Fruit fly (Drosophila melanogaster) whole organism, embryonic: ENCODE measurements around the gene gish.
A peak's percentile ranks its signal among the peaks of the same experiment; 100 is the strongest.

Experiments used
- Asciz ChIP-seq: fragments of 200-800 bp; sonication (Bioruptor generic); optimal IDR thresholded peaks from 2 replicates; lab custom pipeline; 2017; ENCODE audit warnings: missing biosample characterization, mild to moderate bottlenecking, missing genetic modification characterization, missing genetic modification reagents
- CG10431 ChIP-seq: fragments of 200-800 bp; sonication (Bioruptor generic); optimal IDR thresholded peaks from 3 replicates; lab custom pipeline; 2018; ENCODE audit warnings: missing biosample characterization, mild to moderate bottlenecking, missing genetic modification characterization
- CG11247 ChIP-seq: fragments of 200-800 bp; sonication (Bioruptor generic); IDR thresholded peaks from 2 replicates; pipeline ENCODE4 v1.3.6; 2022; ENCODE audit warnings: missing biosample characterization, missing genetic modification characterization
- CG11504 ChIP-seq: fragments of 200-800 bp; sonication (Bioruptor generic); optimal IDR thresholded peaks from 3 replicates; lab custom pipeline; 2019; ENCODE audit warnings: missing biosample characterization, mild to moderate bottlenecking, missing genetic modification characterization, moderate library complexity
- CG11560 ChIP-seq: fragments of 200-800 bp; sonication (Bioruptor generic); IDR thresholded peaks from 3 replicates; pipeline ENCODE4 v1.3.6; 2022; ENCODE audit warnings: missing biosample characterization, missing genetic modification characterization
- CG11723 ChIP-seq: fragments of 200-800 bp; sonication (Bioruptor generic); optimal IDR thresholded peaks from 2 replicates; lab custom pipeline; 2017; ENCODE audit warnings: missing biosample characterization, mild to moderate bottlenecking, missing genetic modification characterization
- CG12104 ChIP-seq: fragments of 200-800 bp; sonication (Bioruptor generic); optimal IDR thresholded peaks from 3 replicates; lab custom pipeline; 2016; ENCODE audit warnings: missing biosample characterization, missing genetic modification characterization
- CG13894 ChIP-seq: fragments of 200-800 bp; sonication (Bioruptor generic); optimal IDR thresholded peaks from 3 replicates; lab custom pipeline; 2018; ENCODE audit warnings: missing biosample characterization, mild to moderate bottlenecking, missing genetic modification characterization, moderate library complexity
- CG14441 ChIP-seq: fragments of 200-800 bp; sonication (Bioruptor generic); IDR thresholded peaks from 2 replicates; pipeline ENCODE4 v1.3.6; 2022; ENCODE audit warnings: missing biosample characterization, missing genetic modification characterization
- CG14860 ChIP-seq: fragments of 200-800 bp; sonication (Bioruptor generic); IDR thresholded peaks from 3 replicates; pipeline ENCODE4 v1.3.6; 2022; ENCODE audit warnings: missing biosample characterization, missing genetic modification characterization; ENCODE audit not compliant: partially characterized antibody
- CG15514 ChIP-seq: fragments of 200-800 bp; sonication (Bioruptor generic); optimal IDR thresholded peaks from 3 replicates; lab custom pipeline; 2017; ENCODE audit warnings: missing biosample characterization, missing genetic modification characterization, mild to moderate bottlenecking, moderate library complexity, missing genetic modification reagents
- CG15601 ChIP-seq: fragments of 200-800 bp; sonication (Bioruptor generic); optimal IDR thresholded peaks from 3 replicates; lab custom pipeline; 2019; ENCODE audit warnings: missing biosample characterization, mild to moderate bottlenecking, missing genetic modification characterization, moderate library complexity
- CG17612 ChIP-seq: fragments of 200-800 bp; sonication (Bioruptor generic); IDR thresholded peaks from 2 replicates; pipeline ENCODE4 v1.3.6; 2022; ENCODE audit warnings: missing biosample characterization, missing genetic modification characterization
- CG34224 ChIP-seq: fragments of 200-800 bp; sonication (Bioruptor generic); IDR thresholded peaks from 3 replicates; pipeline ENCODE4 v1.3.6; 2022; ENCODE audit warnings: missing biosample characterization, missing genetic modification characterization; ENCODE audit not compliant: partially characterized antibody
- CG7357 ChIP-seq: fragments of 200-800 bp; sonication (Bioruptor generic); IDR thresholded peaks from 3 replicates; pipeline ENCODE4 v1.3.6; 2022; ENCODE audit warnings: missing biosample characterization, missing genetic modification characterization
- CG8089 ChIP-seq: fragments of 200-800 bp; sonication (Bioruptor generic); optimal IDR thresholded peaks from 3 replicates; lab custom pipeline; 2016; ENCODE audit warnings: missing biosample characterization, missing genetic modification characterization
- CG8290 ChIP-seq, 3 experiments: fragments of 200-800 bp; sonication (Bioruptor generic); optimal IDR thresholded peaks; 2 replicates each; lab custom pipeline; 2016 to 2019; ENCODE audit warnings: missing biosample characterization in 3 of 3, missing genetic modification characterization in 3 of 3, mild to moderate bottlenecking in 2 of 3, moderate library complexity in 1 of 3
- CG8359 ChIP-seq: fragments of 200-800 bp; sonication (Bioruptor generic); optimal IDR thresholded peaks from 2 replicates; lab custom pipeline; 2017; ENCODE audit warnings: missing biosample characterization, mild to moderate bottlenecking, missing genetic modification characterization, borderline replicate concordance
- CG9817 ChIP-seq: fragments of 200-800 bp; sonication (Bioruptor generic); optimal IDR thresholded peaks from 2 replicates; lab custom pipeline; 2018; ENCODE audit warnings: missing biosample characterization, mild to moderate bottlenecking, missing genetic modification characterization, moderate library complexity
- CHES-1-like ChIP-seq: fragments of 200-800 bp; sonication (Bioruptor generic); optimal IDR thresholded peaks from 2 replicates; lab custom pipeline; 2016; ENCODE audit warnings: missing biosample characterization, missing genetic modification characterization
- D ChIP-seq, 2 experiments: fragments of 200-800 bp in 1 of 2; fragments of >200 bp in 1 of 2; sonication (Bioruptor generic) in 1 of 2; optimal IDR thresholded peaks; 2 replicates in 1 of 2; 3 replicates in 1 of 2; lab custom pipeline; 2017; ENCODE audit warnings: mild to moderate bottlenecking in 1 of 2, missing biosample characterization in 1 of 2, missing genetic modification characterization in 1 of 2, missing genetic modification reagents in 1 of 2
- Ets97D ChIP-seq: fragments of 200-800 bp; sonication (Bioruptor generic); optimal IDR thresholded peaks from 3 replicates; lab custom pipeline; 2016; ENCODE audit warnings: missing biosample characterization, missing genetic modification characterization
- Hsf ChIP-seq: fragments of 200-800 bp; sonication (Bioruptor generic); optimal IDR thresholded peaks from 3 replicates; lab custom pipeline; 2016; ENCODE audit warnings: missing biosample characterization, missing genetic modification characterization
- Jarid2 ChIP-seq: fragments of 200-800 bp; sonication (Bioruptor generic); optimal IDR thresholded peaks from 3 replicates; lab custom pipeline; 2017; ENCODE audit warnings: mild to moderate bottlenecking, missing biosample characterization, missing genetic modification reagents, missing genetic modification characterization
- Kr ChIP-seq: fragments of 200-800 bp; sonication (Bioruptor generic); optimal IDR thresholded peaks from 2 replicates; lab custom pipeline; 2017; ENCODE audit warnings: missing biosample characterization, mild to moderate bottlenecking, missing genetic modification characterization
- Lpt ChIP-seq: fragments of >200 bp; optimal IDR thresholded peaks from 2 replicates; lab custom pipeline; 2018; ENCODE audit warnings: missing biosample characterization, missing genetic modification characterization
- Nf-YC ChIP-seq: fragments of 200-800 bp; optimal IDR thresholded peaks from 3 replicates; lab custom pipeline; 2019; ENCODE audit warnings: missing biosample characterization, mild to moderate bottlenecking, missing genetic modification characterization, moderate library complexity
- Oli ChIP-seq: fragments of 200-800 bp; sonication (Bioruptor generic); optimal IDR thresholded peaks from 2 replicates; lab custom pipeline; 2018; ENCODE audit warnings: missing biosample characterization, mild to moderate bottlenecking, missing genetic modification characterization, moderate library complexity
- Optix ChIP-seq: fragments of 200-800 bp; sonication (Bioruptor generic); IDR thresholded peaks from 3 replicates; pipeline ENCODE4 v1.3.6; 2022; ENCODE audit warnings: missing biosample characterization, missing genetic modification characterization
- Sox100B ChIP-seq: fragments of 200-800 bp; sonication (Bioruptor generic); optimal IDR thresholded peaks from 3 replicates; lab custom pipeline; 2018; ENCODE audit warnings: missing biosample characterization, mild to moderate bottlenecking, missing genetic modification characterization
- Vsx1 ChIP-seq: fragments of 200-800 bp; sonication (Bioruptor generic); optimal IDR thresholded peaks from 2 replicates; lab custom pipeline; 2017; ENCODE audit warnings: missing biosample characterization, mild to moderate bottlenecking, missing genetic modification characterization, missing genetic modification reagents
- Xbp1 ChIP-seq: fragments of 200-800 bp; sonication (Bioruptor generic); optimal IDR thresholded peaks from 3 replicates; lab custom pipeline; 2016; ENCODE audit warnings: missing biosample characterization, mild to moderate bottlenecking, missing genetic modification characterization
- bcd ChIP-seq: fragments of 200-800 bp; sonication (Bioruptor generic); optimal IDR thresholded peaks from 2 replicates; lab custom pipeline; 2017; ENCODE audit warnings: missing biosample characterization, mild to moderate bottlenecking, missing genetic modification characterization
- bigmax ChIP-seq: fragments of 200-800 bp; sonication (Bioruptor generic); optimal IDR thresholded peaks from 2 replicates; lab custom pipeline; 2018; ENCODE audit warnings: missing biosample characterization, mild to moderate bottlenecking, missing genetic modification characterization
- bsh ChIP-seq, 2 experiments: fragments of 200-800 bp; sonication (Bioruptor generic); optimal IDR thresholded peaks; 2 replicates each; lab custom pipeline; 2017 to 2018; ENCODE audit warnings: mild to moderate bottlenecking in 2 of 2, missing biosample characterization in 2 of 2, missing genetic modification characterization in 2 of 2, moderate library complexity in 1 of 2
- croc ChIP-seq: fragments of 200-800 bp; sonication (Bioruptor generic); conservative IDR thresholded peaks from 3 replicates; pipeline ENCODE4 v1.3.6; 2022; ENCODE audit warnings: missing biosample characterization, missing genetic modification characterization
- cwo ChIP-seq: fragments of 200-800 bp; sonication (Bioruptor generic); optimal IDR thresholded peaks from 3 replicates; lab custom pipeline; 2017; ENCODE audit warnings: missing biosample characterization, missing genetic modification characterization, mild to moderate bottlenecking, moderate library complexity, missing genetic modification reagents
- da ChIP-seq: fragments of 200-800 bp; sonication (Bioruptor generic); optimal IDR thresholded peaks from 2 replicates; lab custom pipeline; 2016; ENCODE audit warnings: missing biosample characterization, missing genetic modification characterization
- dmrt11E ChIP-seq: fragments of 200-800 bp; sonication (Bioruptor generic); optimal IDR thresholded peaks from 3 replicates; lab custom pipeline; 2018; ENCODE audit warnings: missing biosample characterization, mild to moderate bottlenecking, missing genetic modification characterization, moderate library complexity
- en ChIP-seq: fragments of 200-800 bp; sonication (Bioruptor generic); optimal IDR thresholded peaks from 2 replicates; lab custom pipeline; 2016; ENCODE audit warnings: missing biosample characterization, missing genetic modification characterization
- ftz-f1 ChIP-seq: fragments of 200-800 bp; sonication (Bioruptor generic); optimal IDR thresholded peaks from 2 replicates; lab custom pipeline; 2016; ENCODE audit warnings: missing biosample characterization, missing genetic modification characterization
- jumu ChIP-seq: fragments of 200-800 bp; sonication (Bioruptor generic); optimal IDR thresholded peaks from 3 replicates; lab custom pipeline; 2016; ENCODE audit warnings: missing biosample characterization, missing genetic modification characterization
- klu ChIP-seq: fragments of 200-800 bp; sonication (Bioruptor generic); IDR thresholded peaks from 2 replicates; pipeline ENCODE4 v1.3.6; 2022; ENCODE audit warnings: missing biosample characterization, missing genetic modification characterization
- oc ChIP-seq: fragments of 200-800 bp; sonication (Bioruptor generic); optimal IDR thresholded peaks from 2 replicates; lab custom pipeline; 2018; ENCODE audit warnings: missing biosample characterization, mild to moderate bottlenecking, missing genetic modification characterization, moderate library complexity
- pfk ChIP-seq: fragments of 200-800 bp; sonication (Bioruptor generic); optimal IDR thresholded peaks from 2 replicates; lab custom pipeline; 2018; ENCODE audit warnings: missing biosample characterization, mild to moderate bottlenecking, missing genetic modification characterization, moderate library complexity
- phol ChIP-seq: fragments of 200-800 bp; sonication (Bioruptor generic); optimal IDR thresholded peaks from 3 replicates; lab custom pipeline; 2018; ENCODE audit warnings: missing biosample characterization, mild to moderate bottlenecking, missing genetic modification characterization, moderate library complexity
- schlank ChIP-seq: fragments of 200-800 bp; sonication (Bioruptor generic); optimal IDR thresholded peaks from 2 replicates; lab custom pipeline; 2018; ENCODE audit warnings: missing biosample characterization, mild to moderate bottlenecking, missing genetic modification characterization
- sens ChIP-seq: fragments of 200-800 bp; sonication (Bioruptor generic); peaks from one replicate; lab custom pipeline; 2016; ENCODE audit warnings: missing biosample characterization, missing genetic modification characterization
- trem ChIP-seq: fragments of 200-800 bp; optimal IDR thresholded peaks from 3 replicates; lab custom pipeline; 2019; ENCODE audit warnings: missing biosample characterization, mild to moderate bottlenecking, missing genetic modification characterization, moderate library complexity
- unpg ChIP-seq: fragments of 200-800 bp; sonication (Bioruptor generic); optimal IDR thresholded peaks from 3 replicates; lab custom pipeline; 2018; ENCODE audit warnings: missing biosample characterization, mild to moderate bottlenecking, missing genetic modification characterization, moderate library complexity

Gene gish

DNA sequence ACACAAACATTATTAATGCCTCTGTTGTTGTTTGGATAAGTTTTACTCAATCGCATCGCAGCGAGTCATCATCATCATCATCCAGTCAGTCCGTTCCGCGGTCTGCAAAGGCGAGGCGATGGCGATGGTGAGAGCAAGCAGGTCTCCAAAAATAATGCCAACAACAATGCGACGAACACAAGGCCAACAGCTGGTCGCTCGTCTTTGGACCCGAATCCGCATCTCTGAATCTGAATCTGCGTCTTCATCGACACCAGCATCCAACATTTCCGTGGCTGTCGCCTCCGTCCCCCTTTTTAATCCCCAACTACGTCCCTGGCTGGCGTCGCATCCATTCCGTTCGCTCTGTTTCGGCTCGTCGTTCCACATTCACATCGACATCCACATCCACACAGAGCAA, 38.0 kb upstream of the gish start (continued):
- TF ChIP-seq CG17612: no peak
- TF ChIP-seq da (GFP tag; lab: Kevin White, UChicago): peak; percentile 47
- TF ChIP-seq Kr (GFP tag; lab: Kevin White, UChicago): no peak
- TF ChIP-seq Nf-YC (tag; lab: Kevin White, UChicago): no peak
- no peak for TF ChIP-seq CG14860 (GFP tag; lab: Robert Waterston, UW)
- peak; percentile 49 for TF ChIP-seq pfk (GFP tag; lab: Kevin White, UChicago)
- no peak for TF ChIP-seq CG9817
- TF ChIP-seq CG34224 (GFP tag; lab: Robert Waterston, UW): no peak
- TF ChIP-seq CG8290 (GFP tag; optimal IDR thresholded peaks at IDR 0.05; lab: Kevin White, UChicago): no peak
- peak in 1 of 2 experiments; percentile 66 for TF ChIP-seq CG8290 (tag; optimal IDR thresholded peaks at IDR 0.05; lab: Kevin White, UChicago)
- TF ChIP-seq CG14441 (GFP tag; lab: Robert Waterston, UW): no peak
- no peak for TF ChIP-seq jumu (GFP tag; lab: Kevin White, UChicago)
- no peak for TF ChIP-seq CG11247 (GFP tag; lab: Robert Waterston, UW)
- TF ChIP-seq phol (tag; lab: Kevin White, UChicago): no peak
- TF ChIP-seq CG11560 (tag; lab: Robert Waterston, UW): no peak
- no peak for TF ChIP-seq CG8089 (GFP tag; lab: Kevin White, UChicago)
- no peak for TF ChIP-seq cwo
- TF ChIP-seq CG13894: peak; percentile 39
- peak; percentile 4 for TF ChIP-seq oc (tag; lab: Kevin White, UChicago)
- no peak for TF ChIP-seq Asciz (GFP tag; lab: Kevin White, UChicago)
- peak; percentile 36 for TF ChIP-seq D (optimal IDR thresholded peaks at IDR 0.05; lab: Kevin White, UChicago)
- TF ChIP-seq D (GFP tag; optimal IDR thresholded peaks at IDR 0.05; lab: Kevin White, UChicago): no peak
- TF ChIP-seq en: no peak
- no peak for TF ChIP-seq unpg
- no peak for TF ChIP-seq Ets97D (GFP tag; lab: Kevin White, UChicago)
- TF ChIP-seq CG11723 (GFP tag; lab: Kevin White, UChicago): no peak
- peak; percentile 82 for TF ChIP-seq ftz-f1 (GFP tag; lab: Kevin White, UChicago)
- TF ChIP-seq Jarid2: peak; percentile 35
- TF ChIP-seq Xbp1 (GFP tag; lab: Kevin White, UChicago): no peak
- peak; percentile 36 for TF ChIP-seq schlank (tag; lab: Kevin White, UChicago)
- no peak for TF ChIP-seq CG15514 (GFP tag; lab: Kevin White, UChicago)
- no peak for TF ChIP-seq CG7357 (GFP tag; lab: Robert Waterston, UW)
- TF ChIP-seq CHES-1-like (GFP tag; lab: Kevin White, UChicago): peak; percentile 30
- TF ChIP-seq croc (GFP tag; lab: Robert Waterston, UW): no peak

DNA sequence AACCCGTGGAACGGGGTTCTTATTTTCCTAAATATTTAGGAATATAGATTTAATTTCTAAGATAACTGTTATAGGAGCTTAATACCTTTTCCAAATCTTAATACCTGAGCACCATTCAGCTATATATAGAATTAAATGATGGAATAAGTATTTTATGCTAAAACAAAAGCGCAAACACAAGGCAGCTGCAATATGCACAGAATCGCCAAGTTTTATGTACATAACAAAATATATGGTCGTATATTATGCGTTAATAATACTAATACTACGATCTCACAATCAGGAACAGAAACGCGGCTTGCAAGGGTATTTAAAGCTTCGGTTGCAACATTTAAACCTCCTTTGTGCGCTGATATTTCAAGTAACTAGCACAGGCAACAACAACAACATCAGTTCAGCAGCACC, 37.5 kb upstream of the gish start:
- no peak for TF ChIP-seq CG10431 (GFP tag; lab: Kevin White, UChicago)
- peak; percentile 66 for TF ChIP-seq Oli (tag; lab: Kevin White, UChicago)
- peak; percentile 87 for TF ChIP-seq sens (GFP tag; lab: Kevin White, UChicago)
- no peak for TF ChIP-seq Optix (GFP tag; lab: Robert Waterston, UW)
- peak; percentile 21 for TF ChIP-seq CG8359 (GFP tag; lab: Kevin White, UChicago)
- TF ChIP-seq Nf-YC (tag; lab: Kevin White, UChicago): no peak
- TF ChIP-seq trem (tag; lab: Kevin White, UChicago): peak; percentile 2
- peak; percentile 33 to 79 for TF ChIP-seq bsh (GFP tag; optimal IDR thresholded peaks at IDR 0.05; lab: Kevin White, UChicago)
- peak; percentile 52 for TF ChIP-seq dmrt11E (tag; lab: Kevin White, UChicago)
- TF ChIP-seq CG9817: no peak
- no peak for TF ChIP-seq klu (GFP tag; lab: Robert Waterston, UW)
- peak; percentile 34 for TF ChIP-seq Hsf (GFP tag; lab: Kevin White, UChicago)
- peak; percentile 73 for TF ChIP-seq Sox100B (GFP tag; lab: Kevin White, UChicago)
- TF ChIP-seq bigmax (GFP tag; lab: Kevin White, UChicago): no peak
- TF ChIP-seq CG15601 (tag; lab: Kevin White, UChicago): peak; percentile 23
- TF ChIP-seq CG12104 (GFP tag; lab: Kevin White, UChicago): peak; percentile 8
- no peak for TF ChIP-seq Vsx1 (GFP tag; lab: Kevin White, UChicago)
- TF ChIP-seq bcd (GFP tag; lab: Kevin White, UChicago): peak; percentile 26
- TF ChIP-seq Lpt (GFP tag; lab: Kevin White, UChicago): no peak
- peak; percentile 69 for TF ChIP-seq CG11504 (tag; lab: Kevin White, UChicago)
